Fruit fly (Drosophila melanogaster) whole organism, wandering third instar larva: ENCODE results near the gene CG5412.

Experiments
- Abd-B ChIP-seq: fragments of >200 bp; optimal IDR thresholded peaks from 2 replicates; lab custom pipeline; 2017; ENCODE audit warnings: missing biosample characterization, missing genetic modification characterization
- CG32264 ChIP-seq: fragments of 200-800 bp; sonication (Bioruptor generic); optimal IDR thresholded peaks from 2 replicates; lab custom pipeline; 2016; ENCODE audit warnings: missing biosample characterization, missing genetic modification characterization
- CG9705 ChIP-seq: fragments of 200-800 bp; sonication (Bioruptor generic); optimal IDR thresholded peaks from 2 replicates; lab custom pipeline; 2018; ENCODE audit warnings: missing biosample characterization, mild to moderate bottlenecking, missing genetic modification characterization
- CrebA ChIP-seq: fragments of 200-800 bp; sonication (Bioruptor generic); optimal IDR thresholded peaks from 2 replicates; lab custom pipeline; 2016; ENCODE audit warnings: missing biosample characterization, mild to moderate bottlenecking, missing genetic modification characterization, borderline replicate concordance
- Dfd ChIP-seq: fragments of >200 bp; optimal IDR thresholded peaks from 2 replicates; lab custom pipeline; 2017; ENCODE audit warnings: missing biosample characterization, missing genetic modification characterization
- Dif ChIP-seq: fragments of 200-275, 200-300 bp; sonication (Bioruptor generic); optimal IDR thresholded peaks from 2 replicates; lab custom pipeline; 2018; ENCODE audit warnings: missing biosample characterization, missing genetic modification characterization; ENCODE audit not compliant: partially characterized antibody
- GATAd ChIP-seq: sonication (Bioruptor generic); optimal IDR thresholded peaks from 2 replicates; lab custom pipeline; 2016; ENCODE audit warnings: missing biosample characterization, missing genetic modification characterization
- HLH106 ChIP-seq: fragments of 200-800 bp; optimal IDR thresholded peaks from 3 replicates; lab custom pipeline; 2019; ENCODE audit warnings: missing biosample characterization, mild to moderate bottlenecking, missing genetic modification characterization, moderate library complexity
- Myc ChIP-seq: fragments of >200 bp; optimal IDR thresholded peaks from 2 replicates; lab custom pipeline; 2017
- Rel ChIP-seq, 2 experiments: fragments of 200-800 bp; sonication (Bioruptor generic) in 1 of 2; optimal IDR thresholded peaks; 2 replicates in 1 of 2; 3 replicates in 1 of 2; lab custom pipeline; 2016 to 2019; ENCODE audit warnings: mild to moderate bottlenecking in 2 of 2, missing biosample characterization in 2 of 2, missing genetic modification characterization in 2 of 2, moderate library complexity in 1 of 2
- Sp1 ChIP-seq: fragments of 200-800 bp; sonication (Bioruptor generic); optimal IDR thresholded peaks from 3 replicates; lab custom pipeline; 2019; ENCODE audit warnings: missing biosample characterization, mild to moderate bottlenecking, missing genetic modification characterization, moderate library complexity
- Vsx2 ChIP-seq: fragments of 200-300, 225-300 bp; sonication (Bioruptor generic); optimal IDR thresholded peaks from 2 replicates; lab custom pipeline; 2018; ENCODE audit warnings: missing biosample characterization, missing genetic modification characterization; ENCODE audit not compliant: partially characterized antibody
- brk ChIP-seq: fragments of 200-800 bp; sonication (Bioruptor generic); optimal IDR thresholded peaks from 2 replicates; lab custom pipeline; 2016; ENCODE audit warnings: missing biosample characterization, mild to moderate bottlenecking, missing genetic modification characterization
- dmrt93B ChIP-seq: fragments of 200-800 bp; sonication (Bioruptor generic); optimal IDR thresholded peaks from 2 replicates; lab custom pipeline; 2018; ENCODE audit warnings: missing biosample characterization, mild to moderate bottlenecking, missing genetic modification characterization
- foxo ChIP-seq, 2 experiments: fragments of 200-800 bp; sonication (Bioruptor generic); optimal IDR thresholded peaks; 2 replicates in 1 of 2; 3 replicates in 1 of 2; lab custom pipeline; 2016 to 2017; ENCODE audit warnings: missing biosample characterization in 2 of 2, missing genetic modification characterization in 2 of 2
- fru ChIP-seq: fragments of 200-800 bp; sonication (Bioruptor generic); optimal IDR thresholded peaks from 3 replicates; lab custom pipeline; 2016; ENCODE audit warnings: missing biosample characterization, mild to moderate bottlenecking, missing genetic modification characterization
- h ChIP-seq: fragments of 200-800 bp; sonication (Bioruptor generic); optimal IDR thresholded peaks from 3 replicates; lab custom pipeline; 2016; ENCODE audit warnings: missing biosample characterization, mild to moderate bottlenecking, missing genetic modification characterization
- lola ChIP-seq: fragments of >200 bp; optimal IDR thresholded peaks from 2 replicates; lab custom pipeline; 2017; ENCODE audit warnings: missing biosample characterization, missing genetic modification characterization
- psq ChIP-seq: fragments of 200-800 bp; sonication (Bioruptor generic); optimal IDR thresholded peaks from 3 replicates; lab custom pipeline; 2017; ENCODE audit warnings: missing biosample characterization, mild to moderate bottlenecking, missing genetic modification characterization, moderate library complexity
- rgr ChIP-seq: fragments of 200-800 bp; sonication (Bioruptor generic); optimal IDR thresholded peaks from 3 replicates; lab custom pipeline; 2016; ENCODE audit warnings: missing biosample characterization, mild to moderate bottlenecking, missing genetic modification characterization
- sage ChIP-seq: fragments of 200-800 bp; sonication (Bioruptor generic); optimal IDR thresholded peaks from 2 replicates; lab custom pipeline; 2016; ENCODE audit warnings: missing biosample characterization, mild to moderate bottlenecking, missing genetic modification characterization
- sv ChIP-seq: fragments of 200-800 bp; sonication (Bioruptor generic); optimal IDR thresholded peaks from 3 replicates; lab custom pipeline; 2016; ENCODE audit warnings: missing biosample characterization, missing genetic modification characterization
- tai ChIP-seq: sonication (Bioruptor generic); optimal IDR thresholded peaks from 2 replicates; lab custom pipeline; 2016; ENCODE audit warnings: missing biosample characterization, missing genetic modification characterization
- usp ChIP-seq: fragments of >200 bp; optimal IDR thresholded peaks from 2 replicates; lab custom pipeline; 2017; ENCODE audit warnings: missing biosample characterization, missing genetic modification characterization

The CG5412 gene

dm6 chr3R:20543220-20543619, 33.6 kb upstream of the CG5412 start:
- TF ChIP-seq psq = peak; percentile 37
- no peak for TF ChIP-seq GATAd

- TF ChIP-seq CG9705 (no peak), fru (no peak), Rel (GFP tag; optimal IDR thresholded peaks at IDR 0.05; lab: Kevin White, UChicago) (no peak), Rel (tag; optimal IDR thresholded peaks at IDR 0.05; lab: Kevin White, UChicago) (no peak), Abd-B (GFP tag; lab: Kevin White, UChicago) (no peak), lola (GFP tag; lab: Kevin White, UChicago) (no peak), Myc (lab: Kevin White, UChicago) (no peak)
- TF ChIP-seq, all 38 proteins: peak for 0
Measured at dm6 chr3R:20543719-20544118, 33.1 kb upstream of the CG5412 start.

- TF ChIP-seq lola (GFP tag; lab: Kevin White, UChicago) (no peak), CrebA (GFP tag; lab: Kevin White, UChicago) (no peak), brk (GFP tag; lab: Kevin White, UChicago) (peak; percentile 17), Sp1 (GFP tag; lab: Kevin White, UChicago) (no peak), sv (GFP tag; lab: Kevin White, UChicago) (no peak)
Measured at dm6 chr3R:20544952-20545351, 31.9 kb upstream of the CG5412 start.

- no peak for TF ChIP-seq CG32264 (GFP tag; lab: Kevin White, UChicago)
- no peak for TF ChIP-seq sage
- peak; percentile 3 for TF ChIP-seq fru
- no peak for TF ChIP-seq tai (GFP tag; lab: Kevin White, UChicago)
- no peak for TF ChIP-seq Dif
- TF ChIP-seq HLH106 (tag; lab: Kevin White, UChicago) = peak; percentile 6
- TF ChIP-seq foxo (GFP tag; optimal IDR thresholded peaks at IDR 0.05; lab: Kevin White, UChicago) = peak in 1 of 2 experiments; percentile 15
- no peak for TF ChIP-seq usp (GFP tag; lab: Kevin White, UChicago)
- TF ChIP-seq CrebA (GFP tag; lab: Kevin White, UChicago) = no peak
- TF ChIP-seq psq = peak; percentile 3
- TF ChIP-seq h (GFP tag; lab: Kevin White, UChicago) = no peak
- TF ChIP-seq rgr (GFP tag; lab: Kevin White, UChicago) = peak; percentile 9
Measured at dm6 chr3R:20545678-20546077, 31.2 kb upstream of the CG5412 start.

- TF ChIP-seq Vsx2 (GFP tag; lab: Kevin White, UChicago) (no peak), Dfd (GFP tag; lab: Kevin White, UChicago) (no peak), foxo (GFP tag; optimal IDR thresholded peaks at IDR 0.05; lab: Kevin White, UChicago) (peak in 1 of 2 experiments; percentile 27), CG9705 (no peak), dmrt93B (no peak), GATAd (no peak), Rel (GFP tag; optimal IDR thresholded peaks at IDR 0.05; lab: Kevin White, UChicago) (no peak), Rel (tag; optimal IDR thresholded peaks at IDR 0.05; lab: Kevin White, UChicago) (peak; percentile 21), h (GFP tag; lab: Kevin White, UChicago) (peak; percentile 24)
Measured at dm6 chr3R:20546662-20547620, 29.9 kb upstream of the CG5412 start.

- no peak for TF ChIP-seq Rel (GFP tag; optimal IDR thresholded peaks at IDR 0.05; lab: Kevin White, UChicago)
- peak; percentile 51 for TF ChIP-seq Rel (tag; optimal IDR thresholded peaks at IDR 0.05; lab: Kevin White, UChicago)
- peak; percentile 5 for TF ChIP-seq rgr (GFP tag; lab: Kevin White, UChicago)
- peak; percentile 36 for TF ChIP-seq sage
- TF ChIP-seq CG32264 (GFP tag; lab: Kevin White, UChicago) = no peak
Measured at dm6 chr3R:20547758-20548157, 29.1 kb upstream of the CG5412 start.

- TF ChIP-seq foxo (GFP tag; optimal IDR thresholded peaks at IDR 0.05; lab: Kevin White, UChicago) (no peak), CrebA (GFP tag; lab: Kevin White, UChicago) (peak; percentile 47)
- TF ChIP-seq, all 38 proteins: peak for 1
Measured at dm6 chr3R:20548255-20548654, 28.6 kb upstream of the CG5412 start.
